Fruit fly (Drosophila melanogaster): ENCODE results near the gene Piezo.

- TF ChIP-seq Vsx2 (GFP tag; optimal IDR thresholded peaks at IDR 0.05; ENCODE audit: partially characterized antibody) (no peak), usp (GFP tag; optimal IDR thresholded peaks at IDR 0.05) (no peak), GATAd (GFP tag; optimal IDR thresholded peaks at IDR 0.05) (no peak), HLH106 (tag; optimal IDR thresholded peaks at IDR 0.05) (no peak), CrebA (GFP tag; optimal IDR thresholded peaks at IDR 0.05; ENCODE audit: borderline replicate concordance) (no peak), jim (GFP tag; optimal IDR thresholded peaks at IDR 0.05) (no peak)
Measured at dm6 chr2L:8213987-8214386, 51.1 kb downstream of the Piezo start, which contains the start of gene CG8353.
